Worm (Caenorhabditis elegans): ENCODE results near the gene Y41D4B.11.

- TF ChIP-seq ctbp-1 (GFP tag; IDR thresholded peaks at IDR 0.05), result no peak
- TF ChIP-seq nhr-25 (tag; optimal IDR thresholded peaks at IDR 0.05; ENCODE audit: borderline replicate concordance, insufficient read depth), result no peak
- TF ChIP-seq tag-97 (GFP tag; IDR thresholded peaks at IDR 0.05), result no peak
- TF ChIP-seq jun-1 (tag; optimal IDR thresholded peaks at IDR 0.05), result no peak
- no peak for TF ChIP-seq hlh-30 (tag; optimal IDR thresholded peaks at IDR 0.05; ENCODE audit: insufficient read depth)
- TF ChIP-seq fos-1 (tag; optimal IDR thresholded peaks at IDR 0.05), result no peak
- TF ChIP-seq lim-7 (GFP tag; IDR thresholded peaks at IDR 0.05), result no peak
- no peak for TF ChIP-seq fkh-10 (GFP tag; optimal IDR thresholded peaks at IDR 0.05)
- TF ChIP-seq nhr-237 (tag; optimal IDR thresholded peaks at IDR 0.05), result no peak
- no peak for TF ChIP-seq nhr-10 (tag; optimal IDR thresholded peaks at IDR 0.05)
- no peak for TF ChIP-seq pha-4 (GFP tag; IDR thresholded peaks at IDR 0.05)
- TF ChIP-seq pha-4 (tag; optimal IDR thresholded peaks at IDR 0.05), result no peak
Observed at ce11 chrIV:1576731-1577130, 28.8 kb upstream of the Y41D4B.11 start, which contains the start of gene Y41D4B.14.

Measured in whole organism, L4 larva.